Worm (Caenorhabditis elegans): ENCODE data around the gene epg-9.

DNA sequence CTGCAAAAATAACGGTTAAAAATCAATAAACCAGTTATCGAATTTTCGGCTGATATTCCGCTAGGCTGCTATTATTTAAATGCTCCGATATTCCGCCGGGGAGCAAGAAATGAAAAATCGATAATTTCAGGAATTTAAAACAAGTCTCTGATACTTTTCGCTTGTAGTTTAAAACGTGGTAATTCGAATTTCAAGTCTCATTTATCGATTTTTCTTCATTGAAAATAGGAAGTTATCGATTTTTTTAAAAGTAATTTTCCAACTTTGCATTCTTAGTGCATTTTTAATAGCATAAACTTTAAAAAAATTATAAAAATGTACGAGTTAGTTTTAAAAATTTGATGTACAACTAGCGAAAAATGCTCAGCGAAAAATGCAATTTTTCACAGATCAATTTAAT is 48.7 kb upstream of the epg-9 start:
- no peak for TF ChIP-seq nhr-11 (tag; optimal IDR thresholded peaks at IDR 0.05)
- TF ChIP-seq elt-2 (tag; optimal IDR thresholded peaks at IDR 0.05) = no peak
- TF ChIP-seq ceh-45 (GFP tag; IDR thresholded peaks at IDR 0.05) = no peak
- TF ChIP-seq pha-4 (tag; optimal IDR thresholded peaks at IDR 0.05) = no peak
- TF ChIP-seq lin-11 (tag; optimal IDR thresholded peaks at IDR 0.05) = no peak
- no peak for TF ChIP-seq ceh-31 (tag; optimal IDR thresholded peaks at IDR 0.05)
- no peak for TF ChIP-seq ets-4 (tag; optimal IDR thresholded peaks at IDR 0.05)
- no peak for TF ChIP-seq pqm-1 (tag; optimal IDR thresholded peaks at IDR 0.05)
- no peak for TF ChIP-seq ceh-9 (tag; optimal IDR thresholded peaks at IDR 0.05)
- no peak for TF ChIP-seq eyg-1 (tag; optimal IDR thresholded peaks at IDR 0.05)

Data from whole organism, late embryonic.